Worm (Caenorhabditis elegans): ENCODE measurements around the gene set-19.

Gene set-19

ce11 chrX:5647884-5648283, 32.1 kb downstream of the set-19 start, which contains the start of gene srv-7:
Gene srv-7 (minus strand): TSS chrX:5647984.
- TF ChIP-seq cog-1 (tag; optimal IDR thresholded peaks at IDR 0.05): no peak
- TF ChIP-seq T22C8.4 (GFP tag; IDR thresholded peaks at IDR 0.05): no peak
- TF ChIP-seq ref-1 (GFP tag; conservative IDR thresholded peaks at IDR 0.05): no peak
- TF ChIP-seq ztf-29 (GFP tag; IDR thresholded peaks at IDR 0.05): no peak
- TF ChIP-seq flt-1 (GFP tag; IDR thresholded peaks at IDR 0.05): no peak
- TF ChIP-seq ztf-23 (GFP tag; IDR thresholded peaks at IDR 0.05): no peak
- TF ChIP-seq tab-1 (GFP tag; IDR thresholded peaks at IDR 0.05): no peak
- TF ChIP-seq klf-2 (GFP tag; conservative IDR thresholded peaks at IDR 0.05): no peak
- no peak for TF ChIP-seq med-1 (GFP tag; optimal IDR thresholded peaks at IDR 0.05; ENCODE audit: insufficient read depth)

ce11 chrX:5646951-5647423, 33.0 kb downstream of the set-19 start, which contains the start of gene T22B7.3:
Gene T22B7.3 (plus strand): TSS chrX:5647373.
- TF ChIP-seq ref-1 (GFP tag; conservative IDR thresholded peaks at IDR 0.05): no peak
- TF ChIP-seq ztf-29 (GFP tag; IDR thresholded peaks at IDR 0.05): no peak
- no peak for TF ChIP-seq ztf-23 (GFP tag; IDR thresholded peaks at IDR 0.05)
- no peak for TF ChIP-seq med-1 (GFP tag; optimal IDR thresholded peaks at IDR 0.05; ENCODE audit: insufficient read depth)
- no peak for TF ChIP-seq cog-1 (tag; optimal IDR thresholded peaks at IDR 0.05)
- no peak for TF ChIP-seq flt-1 (GFP tag; IDR thresholded peaks at IDR 0.05)
- no peak for TF ChIP-seq T22C8.4 (GFP tag; IDR thresholded peaks at IDR 0.05)
- no peak for TF ChIP-seq klf-2 (GFP tag; conservative IDR thresholded peaks at IDR 0.05)
- TF ChIP-seq tab-1 (GFP tag; IDR thresholded peaks at IDR 0.05): no peak

- TF ChIP-seq cog-1 (tag; optimal IDR thresholded peaks at IDR 0.05) (no peak), tab-1 (GFP tag; IDR thresholded peaks at IDR 0.05) (no peak), ztf-29 (GFP tag; IDR thresholded peaks at IDR 0.05) (no peak), ref-1 (GFP tag; conservative IDR thresholded peaks at IDR 0.05) (no peak), klf-2 (GFP tag; conservative IDR thresholded peaks at IDR 0.05) (no peak), ztf-23 (GFP tag; IDR thresholded peaks at IDR 0.05) (no peak), med-1 (GFP tag; optimal IDR thresholded peaks at IDR 0.05; ENCODE audit: insufficient read depth) (no peak), T22C8.4 (GFP tag; IDR thresholded peaks at IDR 0.05) (no peak), flt-1 (GFP tag; IDR thresholded peaks at IDR 0.05) (no peak)
Measured at ce11 chrX:5645606-5646005, 34.4 kb downstream of the set-19 start.

ce11 chrX:5644112-5644511, 35.9 kb downstream of the set-19 start:
- TF ChIP-seq klf-2 (GFP tag; conservative IDR thresholded peaks at IDR 0.05) (no peak), cog-1 (tag; optimal IDR thresholded peaks at IDR 0.05) (no peak), flt-1 (GFP tag; IDR thresholded peaks at IDR 0.05) (no peak), med-1 (GFP tag; optimal IDR thresholded peaks at IDR 0.05; ENCODE audit: insufficient read depth) (no peak), ztf-23 (GFP tag; IDR thresholded peaks at IDR 0.05) (no peak), T22C8.4 (GFP tag; IDR thresholded peaks at IDR 0.05) (no peak), ref-1 (GFP tag; conservative IDR thresholded peaks at IDR 0.05) (no peak), tab-1 (GFP tag; IDR thresholded peaks at IDR 0.05) (no peak), ztf-29 (GFP tag; IDR thresholded peaks at IDR 0.05) (no peak)

ce11 chrX:5641315-5641714, 38.7 kb downstream of the set-19 start, which contains the start of gene T22B7.4:
Gene T22B7.4 (minus strand): TSS chrX:5641415.
- TF ChIP-seq med-1 (GFP tag; optimal IDR thresholded peaks at IDR 0.05; ENCODE audit: insufficient read depth) (no peak), T22C8.4 (GFP tag; IDR thresholded peaks at IDR 0.05) (no peak), ref-1 (GFP tag; conservative IDR thresholded peaks at IDR 0.05) (no peak), tab-1 (GFP tag; IDR thresholded peaks at IDR 0.05) (no peak), ztf-29 (GFP tag; IDR thresholded peaks at IDR 0.05) (no peak), flt-1 (GFP tag; IDR thresholded peaks at IDR 0.05) (no peak), klf-2 (GFP tag; conservative IDR thresholded peaks at IDR 0.05) (no peak), cog-1 (tag; optimal IDR thresholded peaks at IDR 0.05) (no peak), ztf-23 (GFP tag; IDR thresholded peaks at IDR 0.05) (no peak)

ce11 chrX:5639562-5639961, 40.5 kb downstream of the set-19 start:
- TF ChIP-seq flt-1 (GFP tag; IDR thresholded peaks at IDR 0.05): no peak
- TF ChIP-seq tab-1 (GFP tag; IDR thresholded peaks at IDR 0.05): no peak
- no peak for TF ChIP-seq ztf-23 (GFP tag; IDR thresholded peaks at IDR 0.05)
- no peak for TF ChIP-seq ztf-29 (GFP tag; IDR thresholded peaks at IDR 0.05)
- no peak for TF ChIP-seq med-1 (GFP tag; optimal IDR thresholded peaks at IDR 0.05; ENCODE audit: insufficient read depth)
- no peak for TF ChIP-seq ref-1 (GFP tag; conservative IDR thresholded peaks at IDR 0.05)
- TF ChIP-seq T22C8.4 (GFP tag; IDR thresholded peaks at IDR 0.05): no peak
- TF ChIP-seq cog-1 (tag; optimal IDR thresholded peaks at IDR 0.05): no peak
- TF ChIP-seq klf-2 (GFP tag; conservative IDR thresholded peaks at IDR 0.05): no peak

- no peak for TF ChIP-seq T22C8.4 (GFP tag; IDR thresholded peaks at IDR 0.05)
- TF ChIP-seq klf-2 (GFP tag; conservative IDR thresholded peaks at IDR 0.05): no peak
- no peak for TF ChIP-seq ztf-23 (GFP tag; IDR thresholded peaks at IDR 0.05)
- TF ChIP-seq ref-1 (GFP tag; conservative IDR thresholded peaks at IDR 0.05): no peak
- no peak for TF ChIP-seq ztf-29 (GFP tag; IDR thresholded peaks at IDR 0.05)
- no peak for TF ChIP-seq cog-1 (tag; optimal IDR thresholded peaks at IDR 0.05)
- TF ChIP-seq flt-1 (GFP tag; IDR thresholded peaks at IDR 0.05): no peak
- TF ChIP-seq med-1 (GFP tag; optimal IDR thresholded peaks at IDR 0.05; ENCODE audit: insufficient read depth): no peak
- no peak for TF ChIP-seq tab-1 (GFP tag; IDR thresholded peaks at IDR 0.05)
Measured at ce11 chrX:5631626-5632025, 48.4 kb downstream of the set-19 start, which contains the start of gene T22B7.8. Gene T22B7.8 (plus strand): TSS chrX:5631926.

ce11 chrX:5631008-5631407, 49.0 kb downstream of the set-19 start:
- TF ChIP-seq flt-1 (GFP tag; IDR thresholded peaks at IDR 0.05): no peak

ce11 chrX:5629941-5630340, 50.1 kb downstream of the set-19 start, which contains the start of gene argn-1:
Gene argn-1 (plus strand): TSS chrX:5630023.
- TF ChIP-seq klf-2 (GFP tag; conservative IDR thresholded peaks at IDR 0.05): no peak
- no peak for TF ChIP-seq ztf-29 (GFP tag; IDR thresholded peaks at IDR 0.05)
- no peak for TF ChIP-seq ref-1 (GFP tag; conservative IDR thresholded peaks at IDR 0.05)
- no peak for TF ChIP-seq flt-1 (GFP tag; IDR thresholded peaks at IDR 0.05)
- TF ChIP-seq med-1 (GFP tag; optimal IDR thresholded peaks at IDR 0.05; ENCODE audit: insufficient read depth): no peak
- no peak for TF ChIP-seq T22C8.4 (GFP tag; IDR thresholded peaks at IDR 0.05)
- TF ChIP-seq ztf-23 (GFP tag; IDR thresholded peaks at IDR 0.05): no peak
- no peak for TF ChIP-seq cog-1 (tag; optimal IDR thresholded peaks at IDR 0.05)
- TF ChIP-seq tab-1 (GFP tag; IDR thresholded peaks at IDR 0.05): no peak

Measured in whole organism, midembryonic.